Fruit fly (Drosophila melanogaster): Measurements from ENCODE around the gene CG43739.

The CG43739 gene

DNA sequence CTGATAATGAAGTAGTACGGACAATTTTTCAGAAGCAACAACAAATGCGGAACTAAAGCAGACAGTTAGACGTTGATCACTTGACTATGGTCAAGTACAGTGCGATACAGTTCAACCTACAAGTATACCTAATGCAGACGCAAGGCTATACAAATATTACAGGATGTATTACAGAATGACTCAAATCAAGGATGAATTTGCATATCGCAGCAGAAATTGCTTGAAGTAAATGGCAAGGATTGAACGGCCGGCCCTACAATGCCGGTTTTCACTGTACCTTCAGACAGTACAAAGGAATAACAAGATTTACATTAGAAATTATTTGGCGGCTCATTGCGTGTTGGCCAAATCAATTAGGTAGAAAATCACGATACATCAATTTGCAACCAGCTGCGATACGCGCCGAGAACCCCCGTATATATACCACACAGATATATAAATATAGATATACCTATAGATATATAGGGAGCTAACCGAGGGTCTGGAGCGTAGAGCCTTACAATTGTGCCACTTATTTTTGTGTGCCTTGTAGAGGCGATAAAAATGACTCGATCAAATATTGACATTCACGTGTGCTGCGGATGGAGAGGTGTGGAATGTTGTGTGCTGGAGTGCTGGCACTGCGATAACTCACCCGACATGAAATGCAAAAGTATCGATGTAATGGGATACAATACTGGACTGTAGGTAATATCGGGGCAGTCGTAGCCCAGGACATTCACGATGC lies 37.2 kb downstream of the CG43739 start (continued):
- peak; percentile 55 for TF ChIP-seq CG10366 (GFP tag; IDR thresholded peaks at IDR 0.05)
- no peak for TF ChIP-seq MESR4 (GFP tag; optimal IDR thresholded peaks at IDR 0.05)
- peak; percentile 70 for TF ChIP-seq Fer3 (tag; optimal IDR thresholded peaks at IDR 0.05)
- peak; percentile 45 for TF ChIP-seq Adf1 (GFP tag; IDR thresholded peaks at IDR 0.05)
- no peak for TF ChIP-seq Abd-B (GFP tag; optimal IDR thresholded peaks at IDR 0.05)
- TF ChIP-seq CG12391 (tag; optimal IDR thresholded peaks at IDR 0.05): no peak
- no peak for TF ChIP-seq CG12744 (GFP tag; optimal IDR thresholded peaks at IDR 0.05)
- TF ChIP-seq BEAF-32 (GFP tag; optimal IDR thresholded peaks at IDR 0.05): no peak
- no peak for TF ChIP-seq CG18476 (GFP tag; optimal IDR thresholded peaks at IDR 0.05)
- TF ChIP-seq E2f2 (GFP tag; IDR thresholded peaks at IDR 0.05): 0 out of 2 replicates have a peak, but pooled peaks have one; percentile 29
- peak; percentile 21; the same call in 1 of the 3 replicates for TF ChIP-seq CG14050 (GFP tag; IDR thresholded peaks at IDR 0.05)
- peak; percentile 30 for TF ChIP-seq CoRest (tag; optimal IDR thresholded peaks at IDR 0.05)
- TF ChIP-seq run (tag; optimal IDR thresholded peaks at IDR 0.05): no peak
- TF ChIP-seq pros (GFP tag; optimal IDR thresholded peaks at IDR 0.05): no peak
- TF ChIP-seq eyg (GFP tag; optimal IDR thresholded peaks at IDR 0.05): peak; percentile 5
- peak; percentile 27 for TF ChIP-seq CG15696 (tag; optimal IDR thresholded peaks at IDR 0.05)
- no peak for TF ChIP-seq Fer2 (tag; optimal IDR thresholded peaks at IDR 0.05)
- TF ChIP-seq nmo (GFP tag; optimal IDR thresholded peaks at IDR 0.05): no peak
- peak; percentile 33 for TF ChIP-seq CG2712 (tag; optimal IDR thresholded peaks at IDR 0.05)
- 0 out of 2 replicates have a peak, but pooled peaks have one; percentile 12 for TF ChIP-seq CG4730 (GFP tag; IDR thresholded peaks at IDR 0.05)
- no peak for TF ChIP-seq nerfin-1 (tag; optimal IDR thresholded peaks at IDR 0.05)
- TF ChIP-seq amos (GFP tag; IDR thresholded peaks at IDR 0.05; ENCODE audit: partially characterized antibody): no peak
- TF ChIP-seq bcd (GFP tag; optimal IDR thresholded peaks at IDR 0.05): peak; percentile 50
- no peak for TF ChIP-seq sima (GFP tag; optimal IDR thresholded peaks at IDR 0.05)
- peak; percentile 27 for TF ChIP-seq repo (GFP tag; optimal IDR thresholded peaks at IDR 0.05)
- peak; percentile 61; the same call in 1 of the 2 replicates for TF ChIP-seq CG16779 (GFP tag; IDR thresholded peaks at IDR 0.05)
- peak; percentile 17 for TF ChIP-seq CG16863 (GFP tag; optimal IDR thresholded peaks at IDR 0.05)
- TF ChIP-seq twi (tag; optimal IDR thresholded peaks at IDR 0.05): no peak
- no peak for TF ChIP-seq CG6683 (GFP tag; optimal IDR thresholded peaks at IDR 0.05)
- no peak for TF ChIP-seq CG10462 (GFP tag; optimal IDR thresholded peaks at IDR 0.05)
- TF ChIP-seq lov (optimal IDR thresholded peaks at IDR 0.05): no peak
- no peak for TF ChIP-seq lov (GFP tag; IDR thresholded peaks at IDR 0.05)
- no peak for TF ChIP-seq mld (GFP tag; IDR thresholded peaks at IDR 0.05; ENCODE audit: partially characterized antibody)
- no peak for TF ChIP-seq CG15073 (GFP tag; optimal IDR thresholded peaks at IDR 0.05)
- TF ChIP-seq CG34224 (GFP tag; IDR thresholded peaks at IDR 0.05; ENCODE audit: partially characterized antibody): no peak
- no peak for TF ChIP-seq CG11723 (GFP tag; optimal IDR thresholded peaks at IDR 0.05)
- TF ChIP-seq hkb (optimal IDR thresholded peaks at IDR 0.05): no peak
- TF ChIP-seq hkb (GFP tag; IDR thresholded peaks at IDR 0.05): peak; percentile 37; the same call in 1 of the 2 replicates
- no peak for TF ChIP-seq CG17802 (tag; optimal IDR thresholded peaks at IDR 0.05)
- no peak for TF ChIP-seq Hr39 (optimal IDR thresholded peaks at IDR 0.05)
- TF ChIP-seq CG31441 (GFP tag; IDR thresholded peaks at IDR 0.05): peak; percentile 40; the same call in 1 of the 2 replicates
- TF ChIP-seq Mad (GFP tag; optimal IDR thresholded peaks at IDR 0.05): no peak
- no peak for TF ChIP-seq Hey (tag; optimal IDR thresholded peaks at IDR 0.05)
- peak; percentile 37; the same call in 1 of the 2 replicates for TF ChIP-seq Xrp1 (GFP tag; IDR thresholded peaks at IDR 0.05)
- 0 out of 2 replicates have a peak, but pooled peaks have one; percentile 6 for TF ChIP-seq Drgx (GFP tag; IDR thresholded peaks at IDR 0.05)
- TF ChIP-seq CG7987 (GFP tag; optimal IDR thresholded peaks at IDR 0.05): no peak
- peak; percentile 50 for TF ChIP-seq Xbp1 (GFP tag; optimal IDR thresholded peaks at IDR 0.05)
- no peak for TF ChIP-seq CG10959 (GFP tag; IDR thresholded peaks at IDR 0.05)
- TF ChIP-seq GATAe (GFP tag; conservative IDR thresholded peaks at IDR 0.05): no peak
- TF ChIP-seq vnd (GFP tag; IDR thresholded peaks at IDR 0.05; ENCODE audit: partially characterized antibody): no peak
